Fruit fly (Drosophila melanogaster) Kc167 (cell line): ENCODE results near the gene CG6695.

ENCODE experiments used
- Myc ChIP-seq: fragments of >200 bp; optimal IDR thresholded peaks from 2 replicates; lab custom pipeline; 2017; ENCODE audit warnings: missing external identifiers
- Sin3A ChIP-seq: fragments of >200 bp; optimal IDR thresholded peaks from 2 replicates; lab custom pipeline; 2018; ENCODE audit warnings: missing external identifiers
- h ChIP-seq: fragments of >200 bp; optimal IDR thresholded peaks from 3 replicates; lab custom pipeline; 2018; ENCODE audit warnings: missing external identifiers
- insv ChIP-seq: fragments of >200 bp; optimal IDR thresholded peaks from 3 replicates; lab custom pipeline; 2018; ENCODE audit warnings: missing external identifiers
- psq ChIP-seq: fragments of >200 bp; optimal IDR thresholded peaks from 2 replicates; lab custom pipeline; 2017; ENCODE audit warnings: missing external identifiers
- ttk ChIP-seq: sonication (Bioruptor generic); optimal IDR thresholded peaks from 2 replicates; lab custom pipeline; 2017; ENCODE audit warnings: missing external identifiers

Gene CG6695

dm6 chr3R:24634957-24635356 is 20.0 kb upstream of the CG6695 start, which contains the start of gene MtnF:
Gene MtnF (minus strand): TSS chr3R:24635165.
- no peak for TF ChIP-seq psq (lab: Kevin White, UChicago)
- TF ChIP-seq insv, result no peak
- no peak for TF ChIP-seq h (lab: Kevin White, UChicago)
- no peak for TF ChIP-seq Sin3A
- no peak for TF ChIP-seq Myc (lab: Kevin White, UChicago)
- no peak for TF ChIP-seq ttk (lab: Kevin White, UChicago)

- TF ChIP-seq insv (no peak), Sin3A (no peak), psq (lab: Kevin White, UChicago) (peak; percentile 30)
Measured at dm6 chr3R:24649923-24650322, 5.0 kb upstream of the CG6695 start, which contains the start of the genes puf and ash2. Gene puf (minus strand): TSS chr3R:24650043. Gene ash2 (plus strand): TSS chr3R:24650125.

dm6 chr3R:24651044-24651459 is 3.9 kb upstream of the CG6695 start:
- TF ChIP-seq Myc (lab: Kevin White, UChicago) (no peak), ttk (lab: Kevin White, UChicago) (no peak), psq (lab: Kevin White, UChicago) (peak; percentile 45), insv (no peak)

dm6 chr3R:24659173-24659846 is 4.3 kb downstream of the CG6695 start, which contains the start of gene CG31126:
Gene CG31126 (plus strand): TSS chr3R:24659621.
- TF ChIP-seq Sin3A, result no peak
- no peak for TF ChIP-seq h (lab: Kevin White, UChicago)
- TF ChIP-seq psq (lab: Kevin White, UChicago), result no peak
- TF ChIP-seq ttk (lab: Kevin White, UChicago), result no peak
- TF ChIP-seq Myc (lab: Kevin White, UChicago), result no peak
- TF ChIP-seq insv, result no peak

- TF ChIP-seq h (lab: Kevin White, UChicago) (no peak), ttk (lab: Kevin White, UChicago) (no peak), insv (no peak), Sin3A (no peak)
Measured at dm6 chr3R:24661679-24662411, 6.9 kb downstream of the CG6695 start, which contains the start of gene Ppox. Gene Ppox (minus strand): TSS chr3R:24661851.

dm6 chr3R:24662412-24662796 is 7.4 kb downstream of the CG6695 start, which contains the start of gene slo:
Gene slo (plus strand): TSS chr3R:24662491.
- TF ChIP-seq Myc (lab: Kevin White, UChicago) (no peak), psq (lab: Kevin White, UChicago) (no peak)

dm6 chr3R:24663044-24663443 is 8.1 kb downstream of the CG6695 start:
- TF ChIP-seq h (lab: Kevin White, UChicago), result no peak
- no peak for TF ChIP-seq psq (lab: Kevin White, UChicago)

- TF ChIP-seq h (lab: Kevin White, UChicago) (no peak), Sin3A (no peak), ttk (lab: Kevin White, UChicago) (no peak), insv (no peak), psq (lab: Kevin White, UChicago) (no peak), Myc (lab: Kevin White, UChicago) (no peak)
Measured at dm6 chr3R:24667538-24668207, 12.7 kb downstream of the CG6695 start.

- TF ChIP-seq insv (no peak), psq (lab: Kevin White, UChicago) (no peak)
Measured at dm6 chr3R:24671662-24672061, 16.7 kb downstream of the CG6695 start.

- TF ChIP-seq ttk (lab: Kevin White, UChicago) (no peak), insv (no peak), Sin3A (no peak), h (lab: Kevin White, UChicago) (no peak), psq (lab: Kevin White, UChicago) (no peak), Myc (lab: Kevin White, UChicago) (no peak)
Measured at dm6 chr3R:24692863-24693262, 37.9 kb downstream of the CG6695 start.

dm6 chr3R:24699309-24699708 is 44.3 kb downstream of the CG6695 start:
- TF ChIP-seq insv, result no peak
